Fruit fly (Drosophila melanogaster) S2 (cell line): ENCODE data around the gene CG7606.

Experiments
- CG8478 ChIP-seq: fragments of >200 bp; optimal IDR thresholded peaks from 2 replicates; lab custom pipeline; 2018
- CTCF ChIP-seq, 2 experiments: fragments of >200 bp; optimal IDR thresholded peaks; 2 replicates each; lab custom pipeline; 2018

- no peak for TF ChIP-seq CG8478 (lab: Kevin White, UChicago)
- TF ChIP-seq CTCF (optimal IDR thresholded peaks at IDR 0.05; lab: Kevin White, UChicago), result no peak
Measured at dm6 chr3R:17557487-17557886, 38.8 kb upstream of the CG7606 start.
